Fruit fly (Drosophila melanogaster) whole organism, pupa: ENCODE measurements around the gene CG5984.

Source experiments
- CG10348 ChIP-seq: fragments of 200-800 bp; sonication (Bioruptor generic); IDR thresholded peaks from 2 replicates; pipeline ENCODE4 v1.3.6; 2022; ENCODE audit warnings: missing biosample characterization, missing genetic modification characterization
- CG12605 ChIP-seq: fragments of 200-800 bp; sonication (Bioruptor generic); IDR thresholded peaks from 2 replicates; pipeline ENCODE4 v1.3.6; 2022; ENCODE audit warnings: missing biosample characterization, missing genetic modification characterization
- CG13204 ChIP-seq: fragments of 200-800 bp; sonication (Bioruptor generic); optimal IDR thresholded peaks from 2 replicates; lab custom pipeline; 2018; ENCODE audit warnings: missing biosample characterization, mild to moderate bottlenecking, missing genetic modification characterization, moderate library complexity
- CG14655 ChIP-seq: fragments of 200-800 bp; sonication (Bioruptor generic); optimal IDR thresholded peaks from 3 replicates; lab custom pipeline; 2017; ENCODE audit warnings: mild to moderate bottlenecking, missing biosample characterization, missing genetic modification reagents, missing genetic modification characterization
- CG15710 ChIP-seq: fragments of 200-800 bp; sonication (Bioruptor generic); optimal IDR thresholded peaks from 2 replicates; lab custom pipeline; 2018; ENCODE audit warnings: missing biosample characterization, mild to moderate bottlenecking, missing genetic modification characterization, moderate library complexity
- CG17806 ChIP-seq: fragments of 200-800 bp; sonication (Bioruptor generic); optimal IDR thresholded peaks from 2 replicates; lab custom pipeline; 2018; ENCODE audit warnings: missing biosample characterization, mild to moderate bottlenecking, missing genetic modification characterization, moderate library complexity
- CG32121 ChIP-seq: fragments of 200-800 bp; sonication (Bioruptor generic); IDR thresholded peaks from 2 replicates; pipeline ENCODE4 v1.3.6; 2022; ENCODE audit warnings: missing biosample characterization, missing genetic modification characterization
- CG34367 ChIP-seq: fragments of 200-800 bp; sonication (Bioruptor generic); optimal IDR thresholded peaks from 2 replicates; lab custom pipeline; 2018; ENCODE audit warnings: missing biosample characterization, mild to moderate bottlenecking, missing genetic modification characterization
- CG4496 ChIP-seq: fragments of 200-800 bp; sonication (Bioruptor generic); IDR thresholded peaks from 3 replicates; pipeline ENCODE4 v1.3.6; 2022; ENCODE audit warnings: missing biosample characterization, missing genetic modification characterization
- CG8159 ChIP-seq: fragments of 200-800 bp; sonication (Bioruptor generic); optimal IDR thresholded peaks from 3 replicates; lab custom pipeline; 2018; ENCODE audit warnings: missing biosample characterization, mild to moderate bottlenecking, missing genetic modification characterization, moderate library complexity
- CG8301 ChIP-seq: fragments of 200-800 bp; sonication (Bioruptor generic); optimal IDR thresholded peaks from 2 replicates; lab custom pipeline; 2018; ENCODE audit warnings: missing biosample characterization, mild to moderate bottlenecking, missing genetic modification characterization
- CG9948 ChIP-seq: fragments of 200-800 bp; sonication (Bioruptor generic); optimal IDR thresholded peaks from 2 replicates; lab custom pipeline; 2018; ENCODE audit warnings: missing biosample characterization, mild to moderate bottlenecking, missing genetic modification characterization, moderate library complexity
- D1 ChIP-seq: fragments of 200-800 bp; sonication (Bioruptor generic); optimal IDR thresholded peaks from 2 replicates; lab custom pipeline; 2018; ENCODE audit warnings: missing biosample characterization, mild to moderate bottlenecking, missing genetic modification characterization, moderate library complexity
- EcR ChIP-seq: fragments of 200-800 bp; sonication (Bioruptor generic); optimal IDR thresholded peaks from 3 replicates; lab custom pipeline; 2019; ENCODE audit warnings: missing biosample characterization, missing genetic modification characterization, mild to moderate bottlenecking, moderate library complexity, missing genetic modification reagents
- Ets98B ChIP-seq: fragments of 200-800 bp; sonication (Bioruptor generic); IDR thresholded peaks from 2 replicates; pipeline ENCODE4 v1.3.6; 2022; ENCODE audit warnings: missing biosample characterization, missing genetic modification characterization
- Pif1A ChIP-seq: fragments of 200-800 bp; sonication (Bioruptor generic); optimal IDR thresholded peaks from 3 replicates; lab custom pipeline; 2016; ENCODE audit warnings: missing biosample characterization, missing genetic modification characterization
- Pif1B ChIP-seq: fragments of 200-800 bp; sonication (Bioruptor generic); optimal IDR thresholded peaks from 3 replicates; lab custom pipeline; 2016; ENCODE audit warnings: missing biosample characterization, missing genetic modification characterization
- Snoo ChIP-seq: fragments of 200-800 bp; sonication (Bioruptor generic); optimal IDR thresholded peaks from 3 replicates; lab custom pipeline; 2017; ENCODE audit warnings: missing biosample characterization, mild to moderate bottlenecking, missing genetic modification characterization, inconsistent platforms
- fd96Ca ChIP-seq: fragments of 200-800 bp; sonication (Bioruptor generic); IDR thresholded peaks from 3 replicates; pipeline ENCODE4 v1.3.6; 2022; ENCODE audit warnings: missing biosample characterization, missing genetic modification characterization
- gl ChIP-seq: fragments of 200-800 bp; sonication (Bioruptor generic); optimal IDR thresholded peaks from 2 replicates; lab custom pipeline; 2018; ENCODE audit warnings: missing biosample characterization, mild to moderate bottlenecking, missing genetic modification characterization
- rn ChIP-seq: fragments of 200-800 bp; sonication (Bioruptor generic); IDR thresholded peaks from 2 replicates; pipeline ENCODE4 v1.3.6; 2022; ENCODE audit warnings: missing biosample characterization, missing genetic modification characterization

Gene CG5984

dm6 chr3R:27246264-27246663 lies 1.5 kb downstream of the CG5984 start:
- TF ChIP-seq CG14655 (GFP tag; lab: Kevin White, UChicago) (no peak), fd96Ca (no peak), EcR (GFP tag; lab: Kevin White, UChicago) (no peak), Pif1A (peak; percentile 5), CG9948 (peak; percentile 83), CG13204 (GFP tag; lab: Kevin White, UChicago) (peak; percentile 10), CG17806 (tag; lab: Kevin White, UChicago) (peak; percentile 69), CG8301 (tag; lab: Kevin White, UChicago) (peak; percentile 81), gl (tag; lab: Kevin White, UChicago) (no peak), D1 (no peak), Snoo (tag; lab: Kevin White, UChicago) (no peak), CG10348 (GFP tag; lab: Robert Waterston, UW) (no peak), CG12605 (GFP tag; lab: Robert Waterston, UW) (peak; percentile 64), CG34367 (tag; lab: Kevin White, UChicago) (peak; percentile 68), CG15710 (tag; lab: Kevin White, UChicago) (peak; percentile 80), rn (GFP tag; lab: Robert Waterston, UW) (no peak), CG8159 (tag; lab: Kevin White, UChicago) (peak; percentile 87), CG4496 (peak; percentile 48; the same call in 1 of the 3 replicates), Pif1B (GFP tag; lab: Kevin White, UChicago) (no peak), Ets98B (GFP tag; lab: Robert Waterston, UW) (no peak), CG32121 (peak; percentile 49)

- TF ChIP-seq CG8301 (tag; lab: Kevin White, UChicago) (no peak), CG32121 (0 out of 2 replicates have a peak, but pooled peaks have one; percentile 25), CG34367 (tag; lab: Kevin White, UChicago) (no peak)
- TF ChIP-seq, all 21 proteins: peak for 1
Measured at dm6 chr3R:27245401-27245757, 2.4 kb downstream of the CG5984 start.

- TF ChIP-seq CG10348 (GFP tag; lab: Robert Waterston, UW), result no peak
- peak; percentile 54 for TF ChIP-seq EcR (GFP tag; lab: Kevin White, UChicago)
- no peak for TF ChIP-seq Pif1A
- 0 out of 3 replicates have a peak, but pooled peaks have one; percentile 17 for TF ChIP-seq fd96Ca
- TF ChIP-seq Ets98B (GFP tag; lab: Robert Waterston, UW), result peak; percentile 24; the same call in 1 of the 2 replicates
- TF ChIP-seq CG12605 (GFP tag; lab: Robert Waterston, UW), result no peak
- TF ChIP-seq CG34367 (tag; lab: Kevin White, UChicago), result no peak
- TF ChIP-seq Pif1B (GFP tag; lab: Kevin White, UChicago), result peak; percentile 41
- TF ChIP-seq rn (GFP tag; lab: Robert Waterston, UW), result no peak
- no peak for TF ChIP-seq CG17806 (tag; lab: Kevin White, UChicago)
- TF ChIP-seq D1, result no peak
- peak; percentile 82 for TF ChIP-seq CG13204 (GFP tag; lab: Kevin White, UChicago)
- TF ChIP-seq CG8301 (tag; lab: Kevin White, UChicago), result no peak
- TF ChIP-seq Snoo (tag; lab: Kevin White, UChicago), result peak; percentile 26
- no peak for TF ChIP-seq CG15710 (tag; lab: Kevin White, UChicago)
- TF ChIP-seq CG9948, result no peak
- no peak for TF ChIP-seq CG4496
- no peak for TF ChIP-seq CG8159 (tag; lab: Kevin White, UChicago)
- no peak for TF ChIP-seq CG32121
- peak; percentile 26 for TF ChIP-seq gl (tag; lab: Kevin White, UChicago)
Measured at dm6 chr3R:27244742-27245400, 2.9 kb downstream of the CG5984 start, which contains the start of gene CG18766. CG18766 (minus strand) TSS chr3R:27245249.

dm6 chr3R:27244412-27244741 lies 3.4 kb downstream of the CG5984 start:
- TF ChIP-seq CG8301 (tag; lab: Kevin White, UChicago), result no peak
- no peak for TF ChIP-seq Pif1A
- TF ChIP-seq CG8159 (tag; lab: Kevin White, UChicago), result no peak
- no peak for TF ChIP-seq CG32121
- TF ChIP-seq CG13204 (GFP tag; lab: Kevin White, UChicago), result no peak
- no peak for TF ChIP-seq D1
- no peak; the same call in 2 of the 3 replicates for TF ChIP-seq fd96Ca
- no peak for TF ChIP-seq rn (GFP tag; lab: Robert Waterston, UW)
- TF ChIP-seq CG4496, result no peak
- TF ChIP-seq gl (tag; lab: Kevin White, UChicago), result no peak
- TF ChIP-seq CG15710 (tag; lab: Kevin White, UChicago), result no peak
- TF ChIP-seq CG14655 (GFP tag; lab: Kevin White, UChicago), result no peak
- TF ChIP-seq Snoo (tag; lab: Kevin White, UChicago), result no peak

dm6 chr3R:27240967-27241366 lies 6.8 kb downstream of the CG5984 start, which contains the start of gene CG17991:
CG17991 (plus strand) TSS chr3R:27241267.
- no peak for TF ChIP-seq EcR (GFP tag; lab: Kevin White, UChicago)
- no peak for TF ChIP-seq CG13204 (GFP tag; lab: Kevin White, UChicago)
- TF ChIP-seq CG14655 (GFP tag; lab: Kevin White, UChicago), result no peak
- no peak for TF ChIP-seq Pif1B (GFP tag; lab: Kevin White, UChicago)
- TF ChIP-seq CG8159 (tag; lab: Kevin White, UChicago), result no peak
- TF ChIP-seq CG12605 (GFP tag; lab: Robert Waterston, UW), result no peak
- no peak for TF ChIP-seq CG34367 (tag; lab: Kevin White, UChicago)
- no peak for TF ChIP-seq Ets98B (GFP tag; lab: Robert Waterston, UW)
- no peak for TF ChIP-seq CG10348 (GFP tag; lab: Robert Waterston, UW)
- TF ChIP-seq CG32121, result no peak
- TF ChIP-seq Snoo (tag; lab: Kevin White, UChicago), result no peak
- TF ChIP-seq D1, result no peak
- TF ChIP-seq Pif1A, result no peak
- no peak for TF ChIP-seq CG17806 (tag; lab: Kevin White, UChicago)
